Worm (Caenorhabditis elegans) whole organism, young adult: ENCODE measurements around the gene srbc-50.

Experiments
- B0019.2 ChIP-seq: fragments of 200-800 bp; sonication (Bioruptor generic); conservative IDR thresholded peaks from 2 replicates; pipeline ENCODE4 v1.3.6; 2022; ENCODE audit warnings: missing genetic modification reagents, missing genetic modification characterization, missing compliant biosample characterization
- C06A6.2 ChIP-seq: fragments of 200-800 bp; sonication (Bioruptor generic); conservative IDR thresholded peaks from 2 replicates; pipeline ENCODE4 v1.3.6; 2022; ENCODE audit warnings: missing genetic modification characterization, missing compliant biosample characterization
- F23B12.7 ChIP-seq: sonication (generic microtip); optimal IDR thresholded peaks from 2 replicates; lab custom pipeline; 2017; ENCODE audit warnings: missing genetic modification characterization, mild to moderate bottlenecking, missing compliant biosample characterization, antibody characterized with exemption, moderate library complexity; ENCODE audit not compliant: insufficient read depth
- F37B4.10 ChIP-seq: fragments of 200-800 bp; sonication (Bioruptor generic); IDR thresholded peaks from 2 replicates; pipeline ENCODE4 v1.3.6; 2022; ENCODE audit warnings: missing genetic modification characterization, missing compliant biosample characterization
- F49E8.2 ChIP-seq: sonication (generic microtip); optimal IDR thresholded peaks from 3 replicates; lab custom pipeline; 2017; ENCODE audit warnings: missing genetic modification characterization, mild to moderate bottlenecking, missing compliant biosample characterization, antibody characterized with exemption, moderate library complexity; ENCODE audit not compliant: insufficient read depth
- F57A8.1 ChIP-seq: fragments of 200-800 bp; sonication (Bioruptor generic); optimal IDR thresholded peaks from 2 replicates; lab custom pipeline; 2018; ENCODE audit warnings: mild to moderate bottlenecking, missing genetic modification characterization, moderate library complexity, missing compliant biosample characterization
- Y53G8AR.9 ChIP-seq: fragments of 200-800 bp; sonication (Bioruptor generic); conservative IDR thresholded peaks from 2 replicates; pipeline ENCODE4 v1.3.6; 2022; ENCODE audit warnings: missing genetic modification reagents, missing genetic modification characterization, missing compliant biosample characterization
- Y67H2A.10 ChIP-seq: fragments of 200-800 bp; sonication (Bioruptor generic); conservative IDR thresholded peaks from 2 replicates; pipeline ENCODE4 v1.3.6; 2022; ENCODE audit warnings: missing genetic modification reagents, missing genetic modification characterization, missing compliant biosample characterization
- akir-1 ChIP-seq: fragments of 200-800 bp; sonication (Bioruptor generic); optimal IDR thresholded peaks from 2 replicates; lab custom pipeline; 2018; ENCODE audit warnings: mild to moderate bottlenecking, missing genetic modification characterization, moderate library complexity, missing compliant biosample characterization
- aptf-3 ChIP-seq: fragments of 200-800 bp; sonication (Bioruptor generic); IDR thresholded peaks from 2 replicates; pipeline ENCODE4 v1.3.6; 2022; ENCODE audit warnings: missing genetic modification characterization, missing compliant biosample characterization
- attf-3 ChIP-seq: fragments of 200-800 bp; sonication (Bioruptor generic); conservative IDR thresholded peaks from 2 replicates; pipeline ENCODE4 v1.3.6; 2022; ENCODE audit warnings: missing genetic modification reagents, missing genetic modification characterization, missing compliant biosample characterization
- attf-5 ChIP-seq: fragments of 200-800 bp; sonication (Bioruptor generic); optimal IDR thresholded peaks from 2 replicates; lab custom pipeline; 2018; ENCODE audit warnings: mild to moderate bottlenecking, missing genetic modification characterization, missing compliant biosample characterization
- ceh-79 ChIP-seq: sonication (generic microtip); optimal IDR thresholded peaks from 2 replicates; lab custom pipeline; 2017; ENCODE audit warnings: mild to moderate bottlenecking, missing genetic modification characterization, missing compliant biosample characterization
- die-1 ChIP-seq: sonication (generic microtip); optimal IDR thresholded peaks from 2 replicates; lab custom pipeline; 2016; ENCODE audit warnings: missing genotype, mild to moderate bottlenecking, missing genetic modification characterization, missing compliant biosample characterization
- dox-1 ChIP-seq: fragments of 200-800 bp; sonication (Bioruptor generic); IDR thresholded peaks from 2 replicates; pipeline ENCODE4 v1.3.6; 2022; ENCODE audit warnings: missing genetic modification reagents, missing genetic modification characterization, missing compliant biosample characterization
- egl-18 ChIP-seq: fragments of 200-800 bp; sonication (Bioruptor generic); IDR thresholded peaks from 2 replicates; pipeline ENCODE4 v1.3.6; 2022; ENCODE audit warnings: missing genetic modification reagents, missing genetic modification characterization, missing compliant biosample characterization
- egrh-3 ChIP-seq: fragments of 200-800 bp; sonication (Bioruptor generic); IDR thresholded peaks from 2 replicates; pipeline ENCODE4 v1.3.6; 2022; ENCODE audit warnings: missing genetic modification reagents, missing genetic modification characterization, missing compliant biosample characterization
- gei-17 ChIP-seq: fragments of 200-800 bp; sonication (Bioruptor generic); optimal IDR thresholded peaks from 2 replicates; lab custom pipeline; 2018; ENCODE audit warnings: mild to moderate bottlenecking, missing genetic modification characterization, missing compliant biosample characterization
- him-1 ChIP-seq: sonication (generic microtip); optimal IDR thresholded peaks from 2 replicates; lab custom pipeline; 2016; ENCODE audit warnings: missing genotype, missing genetic modification reagents, missing genetic modification characterization, missing compliant biosample characterization
- hlh-12 ChIP-seq: sonication (generic microtip); optimal IDR thresholded peaks from 2 replicates; lab custom pipeline; 2016; ENCODE audit warnings: missing genetic modification characterization, missing compliant biosample characterization
- hmg-1.2 ChIP-seq: fragments of 200-800 bp; sonication (Bioruptor generic); IDR thresholded peaks from 2 replicates; pipeline ENCODE4 v1.3.6; 2022; ENCODE audit warnings: missing genetic modification reagents, missing genetic modification characterization, missing compliant biosample characterization
- hmg-20 ChIP-seq: fragments of 200-800 bp; sonication (Bioruptor generic); IDR thresholded peaks from 2 replicates; pipeline ENCODE4 v1.3.6; 2022; ENCODE audit warnings: missing genetic modification reagents, missing genetic modification characterization, missing compliant biosample characterization
- let-526 ChIP-seq: fragments of 200-800 bp; sonication (Bioruptor generic); IDR thresholded peaks from 2 replicates; pipeline ENCODE4 v1.3.6; 2022; ENCODE audit warnings: missing genetic modification reagents, missing genetic modification characterization, missing compliant biosample characterization
- let-607 ChIP-seq, 2 experiments: fragments of 200-800 bp in 1 of 2; sonication (Bioruptor generic) in 1 of 2; sonication (generic microtip) in 1 of 2; optimal IDR thresholded peaks; 2 replicates each; lab custom pipeline; 2016 to 2018; ENCODE audit warnings: mild to moderate bottlenecking in 2 of 2, missing compliant biosample characterization in 2 of 2, missing genetic modification characterization in 2 of 2, moderate library complexity in 2 of 2, missing genotype in 1 of 2
- lin-40 ChIP-seq: sonication (generic microtip); optimal IDR thresholded peaks from 2 replicates; lab custom pipeline; 2016; ENCODE audit warnings: missing genetic modification characterization, mild to moderate bottlenecking, missing compliant biosample characterization, missing genotype, missing genetic modification reagents
- lsl-1 ChIP-seq: fragments of 200-800 bp; sonication (Bioruptor generic); optimal IDR thresholded peaks from 2 replicates; lab custom pipeline; 2018; ENCODE audit warnings: mild to moderate bottlenecking, missing genetic modification characterization, moderate library complexity, missing compliant biosample characterization
- lsy-27 ChIP-seq: sonication (generic microtip); optimal IDR thresholded peaks from 2 replicates; lab custom pipeline; 2017; ENCODE audit warnings: missing genetic modification characterization, mild to moderate bottlenecking, missing compliant biosample characterization, antibody characterized with exemption, missing genotype, borderline replicate concordance; ENCODE audit not compliant: insufficient read depth
- madf-6 ChIP-seq: fragments of 200-800 bp; sonication (Bioruptor generic); IDR thresholded peaks from 2 replicates; pipeline ENCODE4 v1.3.6; 2022; ENCODE audit warnings: missing genetic modification reagents, missing genetic modification characterization, missing compliant biosample characterization
- madf-8 ChIP-seq: fragments of 200-800 bp; sonication (Bioruptor generic); conservative IDR thresholded peaks from 2 replicates; pipeline ENCODE4 v1.3.6; 2022; ENCODE audit warnings: missing genetic modification reagents, missing genetic modification characterization, missing compliant biosample characterization
- mcd-1 ChIP-seq: fragments of 200-800 bp; sonication (Bioruptor generic); IDR thresholded peaks from 2 replicates; pipeline ENCODE4 v1.3.6; 2022; ENCODE audit warnings: missing genetic modification reagents, missing genetic modification characterization, missing compliant biosample characterization
- mel-28 ChIP-seq: sonication (generic microtip); optimal IDR thresholded peaks from 2 replicates; lab custom pipeline; 2016; ENCODE audit warnings: borderline replicate concordance, mild to moderate bottlenecking, missing genetic modification characterization, missing compliant biosample characterization
- mes-4 ChIP-seq: sonication (generic microtip); optimal IDR thresholded peaks from 2 replicates; lab custom pipeline; 2016; ENCODE audit warnings: missing genotype, missing genetic modification characterization, missing compliant biosample characterization
- mxl-1 ChIP-seq: sonication (generic microtip); optimal IDR thresholded peaks from 2 replicates; lab custom pipeline; 2016; ENCODE audit warnings: missing genetic modification characterization, missing compliant biosample characterization
- nfya-2 ChIP-seq: fragments of 200-800 bp; sonication (Bioruptor generic); IDR thresholded peaks from 2 replicates; pipeline ENCODE4 v1.3.6; 2022; ENCODE audit warnings: missing genetic modification reagents, missing genetic modification characterization, missing compliant biosample characterization
- nhr-120 ChIP-seq: fragments of 200-800 bp; sonication (Bioruptor generic); IDR thresholded peaks from 2 replicates; pipeline ENCODE4 v1.3.6; 2022; ENCODE audit warnings: missing genetic modification characterization, missing compliant biosample characterization
- nhr-90 ChIP-seq: sonication (generic microtip); optimal IDR thresholded peaks from 2 replicates; lab custom pipeline; 2016; ENCODE audit warnings: missing genotype, mild to moderate bottlenecking, missing genetic modification characterization, missing compliant biosample characterization
- rcor-1 ChIP-seq: fragments of 200-800 bp; sonication (Bioruptor generic); IDR thresholded peaks from 2 replicates; pipeline ENCODE4 v1.3.6; 2022; ENCODE audit warnings: missing genetic modification reagents, missing genetic modification characterization, missing compliant biosample characterization
- sdz-38 ChIP-seq: sonication (generic microtip); optimal IDR thresholded peaks from 2 replicates; lab custom pipeline; 2016; ENCODE audit warnings: missing genotype, missing genetic modification characterization, missing compliant biosample characterization
- snpc-1.3 ChIP-seq: sonication (generic microtip); optimal IDR thresholded peaks from 2 replicates; lab custom pipeline; 2017; ENCODE audit warnings: missing genetic modification characterization, mild to moderate bottlenecking, missing compliant biosample characterization, antibody characterized with exemption, moderate library complexity, missing genotype, missing genetic modification reagents; ENCODE audit not compliant: insufficient read depth
- snpc-4 ChIP-seq, 5 experiments: fragments of 150-350 bp in 1 of 5; sonication (generic microtip) in 4 of 5; optimal IDR thresholded peaks; 2 replicates each; lab custom pipeline; 2014 to 2018; ENCODE audit warnings: missing genetic modification characterization in 5 of 5, missing biosample characterization in 3 of 5, antibody characterized with exemption in 2 of 5, mild to moderate bottlenecking in 2 of 5, missing compliant biosample characterization in 2 of 5, missing genotype in 2 of 5, moderate library complexity in 2 of 5, missing genetic modification reagents in 1 of 5
- somi-1 ChIP-seq: fragments of 200-800 bp; sonication (Bioruptor generic); optimal IDR thresholded peaks from 2 replicates; lab custom pipeline; 2018; ENCODE audit warnings: mild to moderate bottlenecking, missing genetic modification characterization, missing compliant biosample characterization
- tbp1 ChIP-seq: fragments of 200-800 bp; sonication (Bioruptor generic); optimal IDR thresholded peaks from 2 replicates; lab custom pipeline; 2018; ENCODE audit warnings: mild to moderate bottlenecking, missing genetic modification characterization, missing compliant biosample characterization
- tbx-9 ChIP-seq: sonication (generic microtip); optimal IDR thresholded peaks from 2 replicates; lab custom pipeline; 2016; ENCODE audit warnings: borderline replicate concordance, missing genetic modification characterization, inconsistent platforms, missing compliant biosample characterization
- unc-130 ChIP-seq: sonication (generic microtip); optimal IDR thresholded peaks from 2 replicates; lab custom pipeline; 2016; ENCODE audit warnings: missing genetic modification reagents, missing genetic modification characterization, missing compliant biosample characterization
- xnd-1 ChIP-seq: sonication (generic microtip); optimal IDR thresholded peaks from 2 replicates; lab custom pipeline; 2016; ENCODE audit warnings: missing genotype, missing genetic modification reagents, missing genetic modification characterization, missing compliant biosample characterization
- zfh-2 ChIP-seq: fragments of 200-800 bp; sonication (Bioruptor generic); conservative IDR thresholded peaks from 2 replicates; pipeline ENCODE4 v1.3.6; 2022; ENCODE audit warnings: missing genetic modification reagents, missing genetic modification characterization, missing compliant biosample characterization
- ztf-26 ChIP-seq: sonication (generic microtip); optimal IDR thresholded peaks from 2 replicates; lab custom pipeline; 2017; ENCODE audit warnings: missing genetic modification characterization, missing compliant biosample characterization

srbc-50 gene

DNA sequence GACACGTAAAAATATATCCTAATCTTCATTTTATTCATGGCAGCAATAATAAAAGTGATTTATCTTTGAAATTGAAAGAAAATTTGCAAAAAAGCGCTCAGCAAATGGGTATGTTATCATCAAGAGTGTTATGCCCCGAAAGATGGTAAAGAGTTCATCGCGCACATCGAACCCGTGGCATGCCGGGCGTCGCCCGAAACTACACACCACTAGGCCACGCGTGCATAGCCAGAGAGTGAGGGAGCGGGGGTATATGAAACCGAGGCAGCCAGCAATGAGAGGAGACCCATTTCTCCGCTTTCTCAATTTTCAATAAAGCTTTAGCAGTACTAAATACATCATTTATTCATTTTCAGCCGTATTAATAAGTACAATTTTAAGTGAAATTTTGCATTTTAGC is 49.0 kb upstream of the srbc-50 start (continued):
- peak; percentile 81 for TF ChIP-seq unc-130 (GFP tag; lab: Kevin White, UChicago)
- TF ChIP-seq ceh-79: peak; percentile 97
- peak; percentile 98 for TF ChIP-seq F23B12.7 (tag; lab: Kevin White, UChicago)
- peak; percentile 100 for TF ChIP-seq tbp1 (GFP tag; lab: Kevin White, UChicago)
- TF ChIP-seq B0019.2 (GFP tag; lab: Robert Waterston, UW): 0 out of 2 replicates have a peak, but pooled peaks have one; percentile 36
- TF ChIP-seq mxl-1 (tag; lab: Kevin White, UChicago): peak; percentile 97
- peak; percentile 81 for TF ChIP-seq hmg-20
- TF ChIP-seq aptf-3 (GFP tag; lab: Robert Waterston, UW): peak; percentile 98
- TF ChIP-seq let-607 (tag; optimal IDR thresholded peaks at IDR 0.05; lab: Kevin White, UChicago): peak; percentile 71 to 75
- TF ChIP-seq madf-8 (GFP tag; lab: Robert Waterston, UW): peak; percentile 43
- peak; percentile 41 for TF ChIP-seq akir-1 (GFP tag; lab: Kevin White, UChicago)
- TF ChIP-seq F49E8.2 (tag; lab: Kevin White, UChicago): peak; percentile 51
- TF ChIP-seq nfya-2 (GFP tag; lab: Robert Waterston, UW): 0 out of 2 replicates have a peak, but pooled peaks have one; percentile 49
- TF ChIP-seq attf-3 (GFP tag; lab: Robert Waterston, UW): peak; percentile 67
- no peak for TF ChIP-seq Y67H2A.10 (GFP tag; lab: Robert Waterston, UW)
- TF ChIP-seq lin-40 (tag; lab: Kevin White, UChicago): no peak
- peak; percentile 87 for TF ChIP-seq somi-1
- TF ChIP-seq xnd-1: peak; percentile 12
- TF ChIP-seq dox-1 (GFP tag; lab: Robert Waterston, UW): peak; percentile 96
- no peak; the same call in 1 of the 2 replicates for TF ChIP-seq zfh-2 (GFP tag; lab: Robert Waterston, UW)
- peak; percentile 93 for TF ChIP-seq mes-4 (tag; lab: Kevin White, UChicago)
- TF ChIP-seq him-1: peak; percentile 96
- TF ChIP-seq mcd-1 (GFP tag; lab: Robert Waterston, UW): peak; percentile 84
- peak; percentile 92; the same call in 1 of the 2 replicates for TF ChIP-seq F37B4.10 (GFP tag; lab: Robert Waterston, UW)
- peak; percentile 98 for TF ChIP-seq die-1
- TF ChIP-seq Y53G8AR.9: peak; percentile 81
- TF ChIP-seq egrh-3 (GFP tag; lab: Robert Waterston, UW): peak; percentile 69
- TF ChIP-seq gei-17 (GFP tag; lab: Kevin White, UChicago): peak; percentile 73
- TF ChIP-seq sdz-38 (tag; lab: Kevin White, UChicago): no peak
- peak; percentile 89 for TF ChIP-seq let-526
- TF ChIP-seq hlh-12 (tag; lab: Kevin White, UChicago): peak; percentile 92
- TF ChIP-seq rcor-1 (GFP tag; lab: Robert Waterston, UW): peak; percentile 87
- peak; percentile 83 for TF ChIP-seq C06A6.2 (GFP tag; lab: Robert Waterston, UW)
- peak; percentile 80 for TF ChIP-seq mel-28 (tag; lab: Kevin White, UChicago)
- peak; percentile 93 for TF ChIP-seq ztf-26 (tag; lab: Kevin White, UChicago)
- peak; percentile 95 for TF ChIP-seq nhr-120
- peak; percentile 71 for TF ChIP-seq lsl-1 (GFP tag; lab: Kevin White, UChicago)
- TF ChIP-seq lsy-27 (tag; lab: Kevin White, UChicago): peak; percentile 89
- peak; percentile 87 for TF ChIP-seq attf-5 (GFP tag; lab: Kevin White, UChicago)
- peak; percentile 94 for TF ChIP-seq snpc-1.3 (tag; lab: Kevin White, UChicago)
- TF ChIP-seq tbx-9: peak; percentile 96
- peak; percentile 87 for TF ChIP-seq hmg-1.2 (GFP tag; lab: Robert Waterston, UW)
- TF ChIP-seq snpc-4 (GFP tag; optimal IDR thresholded peaks at IDR 0.05; lab: Kevin White, UChicago): peak; percentile 83
- TF ChIP-seq snpc-4 (tag; optimal IDR thresholded peaks at IDR 0.05; lab: Kevin White, UChicago): peak; percentile 66 to 88 (median 86)
- TF ChIP-seq nhr-90: peak; percentile 98
- TF ChIP-seq egl-18 (GFP tag; lab: Robert Waterston, UW): peak; percentile 83; the same call in 1 of the 2 replicates
- peak; percentile 91 for TF ChIP-seq F57A8.1 (GFP tag; lab: Kevin White, UChicago)
- peak; percentile 81 for TF ChIP-seq madf-6 (GFP tag; lab: Robert Waterston, UW)
